Worm (Caenorhabditis elegans) whole organism, early embryonic: Measurements from ENCODE around the gene F53F4.15.

ENCODE experiments used
- sea-1 ChIP-seq: fragments of 200-800 bp; sonication (Bioruptor generic); conservative IDR thresholded peaks from 2 replicates; pipeline ENCODE4 v1.3.6; 2022; ENCODE audit warnings: missing genetic modification characterization, missing compliant biosample characterization
- tbx-37 ChIP-seq: fragments of 200-800 bp; sonication (Bioruptor generic); conservative IDR thresholded peaks from 2 replicates; pipeline ENCODE4 v1.3.6; 2022; ENCODE audit warnings: missing genetic modification reagents, missing genetic modification characterization, missing compliant biosample characterization

ce11 chrV:13621720-13622119, 944 bp downstream of the F53F4.15 start, which contains the start of gene F53F4.16:
- TF ChIP-seq sea-1 (GFP tag; lab: Robert Waterston, UW) (no peak), tbx-37 (GFP tag; lab: Robert Waterston, UW) (no peak)
